Fruit fly (Drosophila melanogaster) whole organism, prepupa: Measurements from ENCODE around the gene PIP82.

ENCODE experiments used
- CG16779 ChIP-seq: fragments of 200-800 bp; sonication (Bioruptor generic); optimal IDR thresholded peaks from 3 replicates; lab custom pipeline; 2017; ENCODE audit warnings: missing biosample characterization, mild to moderate bottlenecking, missing genetic modification characterization
- CG8632 ChIP-seq: fragments of 200-800 bp; sonication (Bioruptor generic); optimal IDR thresholded peaks from 3 replicates; lab custom pipeline; 2016; ENCODE audit warnings: missing biosample characterization, missing genetic modification characterization
- Ets21C ChIP-seq: fragments of 200-800 bp; sonication (Bioruptor generic); optimal IDR thresholded peaks from 3 replicates; lab custom pipeline; 2016; ENCODE audit warnings: missing biosample characterization, missing genetic modification characterization
- eg ChIP-seq: fragments of 200-800 bp; sonication (Bioruptor generic); IDR thresholded peaks from 3 replicates; pipeline ENCODE4 v1.3.6; 2022; ENCODE audit warnings: missing biosample characterization, missing genetic modification characterization
- esn ChIP-seq: fragments of 200-800 bp; sonication (Bioruptor generic); optimal IDR thresholded peaks from 2 replicates; lab custom pipeline; 2016; ENCODE audit warnings: missing biosample characterization, mild to moderate bottlenecking, missing genetic modification characterization, moderate library complexity

DNA sequence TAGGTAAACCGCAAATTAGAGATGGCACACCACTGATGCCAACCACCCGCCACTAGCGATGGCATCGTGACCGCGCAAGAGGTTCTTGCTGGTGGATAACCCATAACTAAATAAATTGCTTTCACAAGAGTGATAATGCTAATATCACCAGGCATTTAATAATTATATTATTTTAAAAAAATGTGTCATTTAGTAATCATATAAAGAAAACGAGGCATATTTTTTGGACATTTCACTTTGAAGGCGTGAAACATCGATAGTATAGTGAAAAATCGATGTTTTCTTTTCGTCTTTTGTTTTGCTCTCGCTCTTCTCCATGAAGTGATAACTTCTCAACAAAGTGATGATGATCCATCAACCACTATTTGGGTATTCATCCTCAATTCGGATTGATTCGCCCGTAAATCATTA, 29.3 kb upstream of the PIP82 start, which contains the start of gene IntS4:
- TF ChIP-seq CG8632 (GFP tag; lab: Kevin White, UChicago) = peak; percentile 10
- peak; percentile 74 for TF ChIP-seq esn (GFP tag; lab: Kevin White, UChicago)
- no peak for TF ChIP-seq CG16779 (tag; lab: Kevin White, UChicago)
- TF ChIP-seq eg (GFP tag; lab: Robert Waterston, UW) = no peak; the same call in 2 of the 3 replicates
- TF ChIP-seq Ets21C (GFP tag; lab: Kevin White, UChicago) = peak; percentile 40
